Fruit fly (Drosophila melanogaster): ENCODE results near the gene Tie.
A peak's percentile ranks its signal among the peaks of the same experiment; 100 is the strongest.

Gene Tie

dm6 chr3L:4543034-4543806 lies 11.3 kb upstream of the Tie start (continued):
- TF ChIP-seq lbe (GFP tag; optimal IDR thresholded peaks at IDR 0.05) (peak; percentile 27), NfI (GFP tag; optimal IDR thresholded peaks at IDR 0.05) (peak; percentile 28), CG32772 (GFP tag; IDR thresholded peaks at IDR 0.05) (peak; percentile 70), Atf6 (GFP tag; IDR thresholded peaks at IDR 0.05) (peak; percentile 9; the same call in 1 of the 2 replicates), Pdp1 (GFP tag; optimal IDR thresholded peaks at IDR 0.05) (peak; percentile 16 to 47), dan (GFP tag; IDR thresholded peaks at IDR 0.05) (no peak), CG11085 (GFP tag; IDR thresholded peaks at IDR 0.05) (no peak), CG13624 (GFP tag; optimal IDR thresholded peaks at IDR 0.05) (no peak), Sox100B (GFP tag; optimal IDR thresholded peaks at IDR 0.05) (peak; percentile 2), seq (GFP tag; IDR thresholded peaks at IDR 0.05) (0 out of 2 replicates have a peak, but pooled peaks have one; percentile 37), dati (GFP tag; IDR thresholded peaks at IDR 0.05) (no peak), Sox102F (GFP tag; optimal IDR thresholded peaks at IDR 0.05) (no peak), Abd-B (GFP tag; optimal IDR thresholded peaks at IDR 0.05) (no peak), insv (GFP tag; optimal IDR thresholded peaks at IDR 0.05) (no peak), NK7.1 (GFP tag; optimal IDR thresholded peaks at IDR 0.05) (peak; percentile 12), Dip3 (GFP tag; optimal IDR thresholded peaks at IDR 0.05) (peak; percentile 34), HLH54F (GFP tag; optimal IDR thresholded peaks at IDR 0.05) (peak; percentile 37), vfl (GFP tag; optimal IDR thresholded peaks at IDR 0.05) (peak; percentile 51), al (GFP tag; IDR thresholded peaks at IDR 0.05) (peak; percentile 51; the same call in 1 of the 2 replicates), CG12769 (tag; optimal IDR thresholded peaks at IDR 0.05) (peak; percentile 30), CG10543 (GFP tag; optimal IDR thresholded peaks at IDR 0.05) (peak; percentile 43), CG15479 (GFP tag; optimal IDR thresholded peaks at IDR 0.05) (no peak), tin (GFP tag; optimal IDR thresholded peaks at IDR 0.05) (peak; percentile 48), Ptx1 (GFP tag; IDR thresholded peaks at IDR 0.05) (peak; percentile 25; the same call in 1 of the 2 replicates), eve (GFP tag; optimal IDR thresholded peaks at IDR 0.05) (peak in 1 of 2 experiments; percentile 65), CG3281 (GFP tag; optimal IDR thresholded peaks at IDR 0.05) (peak; percentile 35), CG11696 (GFP tag; IDR thresholded peaks at IDR 0.05) (no peak), bowl (GFP tag; IDR thresholded peaks at IDR 0.05) (no peak), CG3995 (GFP tag; optimal IDR thresholded peaks at IDR 0.05) (no peak), CG3847 (GFP tag; IDR thresholded peaks at IDR 0.05) (0 out of 2 replicates have a peak, but pooled peaks have one; percentile 26), CG3065 (GFP tag; optimal IDR thresholded peaks at IDR 0.05) (no peak), B-H1 (GFP tag; IDR thresholded peaks at IDR 0.05) (no peak)

- no peak for TF ChIP-seq pfk (GFP tag; optimal IDR thresholded peaks at IDR 0.05)
- TF ChIP-seq Sry-β (GFP tag; optimal IDR thresholded peaks at IDR 0.05): no peak
- TF ChIP-seq slou (GFP tag; optimal IDR thresholded peaks at IDR 0.05): no peak
- TF ChIP-seq CG32532 (GFP tag; IDR thresholded peaks at IDR 0.05): no peak
- no peak for TF ChIP-seq eyg (GFP tag; optimal IDR thresholded peaks at IDR 0.05)
- no peak for TF ChIP-seq Gug (GFP tag; IDR thresholded peaks at IDR 0.05)
- TF ChIP-seq twi (tag; optimal IDR thresholded peaks at IDR 0.05): no peak
- TF ChIP-seq CG12769 (tag; optimal IDR thresholded peaks at IDR 0.05): peak; percentile 53
- TF ChIP-seq bcd (GFP tag; optimal IDR thresholded peaks at IDR 0.05): no peak
- TF ChIP-seq CG7745 (tag; optimal IDR thresholded peaks at IDR 0.05): peak; percentile 7
- no peak for TF ChIP-seq Sox100B (GFP tag; optimal IDR thresholded peaks at IDR 0.05)
- no peak for TF ChIP-seq ems (GFP tag; optimal IDR thresholded peaks at IDR 0.05)
- no peak for TF ChIP-seq CG12071 (GFP tag; optimal IDR thresholded peaks at IDR 0.05)
- no peak for TF ChIP-seq Spps (tag; optimal IDR thresholded peaks at IDR 0.05)
- TF ChIP-seq Gsc (GFP tag; IDR thresholded peaks at IDR 0.05): no peak
- TF ChIP-seq cg (GFP tag; optimal IDR thresholded peaks at IDR 0.05): peak; percentile 59
- peak; percentile 75 for TF ChIP-seq CG17385 (GFP tag; optimal IDR thresholded peaks at IDR 0.05)
Observed at dm6 chr3L:4542530-4542929, 10.6 kb upstream of the Tie start.

Measured in whole organism, embryonic.